Worm (Caenorhabditis elegans) whole organism, L4 larva: ENCODE results near the gene srm-6.
A peak's percentile ranks its signal among the peaks of the same experiment; 100 is the strongest.

Source experiments
- D1046.2 ChIP-seq: fragments of 200-800 bp; sonication (Bioruptor generic); IDR thresholded peaks from 2 replicates; pipeline ENCODE4 v1.3.6; 2022; ENCODE audit warnings: missing genetic modification characterization, missing compliant biosample characterization
- F49E8.2 ChIP-seq: sonication (generic microtip); optimal IDR thresholded peaks from 2 replicates; lab custom pipeline; 2016; ENCODE audit warnings: missing compliant biosample characterization, mild to moderate bottlenecking, missing genetic modification characterization, borderline replicate concordance
- T20F7.1 ChIP-seq: fragments of 200-800 bp; sonication (Bioruptor generic); optimal IDR thresholded peaks from 2 replicates; lab custom pipeline; 2018; ENCODE audit warnings: mild to moderate bottlenecking, missing genetic modification characterization, missing compliant biosample characterization
- ZK337.2 ChIP-seq: fragments of 200-800 bp; sonication (Bioruptor generic); IDR thresholded peaks from 2 replicates; pipeline ENCODE4 v1.3.6; 2022; ENCODE audit warnings: missing genetic modification reagents, missing genetic modification characterization, missing compliant biosample characterization
- aha-1 ChIP-seq: fragments of 150-350 bp; peaks from one replicate; lab custom pipeline; 2014; ENCODE audit warnings: missing biosample characterization, missing genetic modification characterization
- aly-2 ChIP-seq: sonication (generic microtip); optimal IDR thresholded peaks from 2 replicates; lab custom pipeline; 2018; ENCODE audit warnings: missing biosample characterization, missing genetic modification characterization
- ama-1 ChIP-seq: fragments of 150-350 bp; optimal IDR thresholded peaks from 2 replicates; lab custom pipeline; 2014; ENCODE audit warnings: inconsistent platforms, mixed read lengths
- ceh-20 ChIP-seq: fragments of 200-800 bp; sonication (Bioruptor generic); IDR thresholded peaks from 2 replicates; pipeline ENCODE4 v1.3.6; 2022; ENCODE audit warnings: missing genetic modification reagents, missing genetic modification characterization, missing compliant biosample characterization
- ceh-28 ChIP-seq: fragments of 150-350 bp; optimal IDR thresholded peaks from 2 replicates; lab custom pipeline; 2014; ENCODE audit warnings: missing biosample characterization, missing genetic modification reagents, missing genetic modification characterization
- daf-16 ChIP-seq, 3 experiments: sonication (generic microtip); optimal IDR thresholded peaks; 2 replicates each; lab custom pipeline; 2016 to 2017; ENCODE audit warnings: missing genetic modification characterization in 3 of 3, missing genetic modification reagents in 3 of 3, mild to moderate bottlenecking in 2 of 3, missing compliant biosample characterization in 2 of 3, missing biosample characterization in 1 of 3, moderate library complexity in 1 of 3
- dmd-8 ChIP-seq: fragments of 200-800 bp; sonication (Bioruptor generic); IDR thresholded peaks from 2 replicates; pipeline ENCODE4 v1.3.6; 2022; ENCODE audit warnings: missing genetic modification characterization, missing compliant biosample characterization
- dmd-9 ChIP-seq: fragments of 200-800 bp; sonication (Bioruptor generic); IDR thresholded peaks from 2 replicates; pipeline ENCODE4 v1.3.6; 2022; ENCODE audit warnings: missing genetic modification reagents, missing genetic modification characterization, missing compliant biosample characterization
- duxl-1 ChIP-seq: sonication (generic microtip); optimal IDR thresholded peaks from 2 replicates; lab custom pipeline; 2016; ENCODE audit warnings: mild to moderate bottlenecking, missing genetic modification characterization, moderate library complexity, missing compliant biosample characterization; ENCODE audit not compliant: poor library complexity
- dve-1 ChIP-seq: sonication (generic microtip); optimal IDR thresholded peaks from 2 replicates; lab custom pipeline; 2017; ENCODE audit warnings: antibody characterized with exemption, mild to moderate bottlenecking, missing genetic modification characterization, missing compliant biosample characterization; ENCODE audit not compliant: insufficient read depth
- gei-8 ChIP-seq: fragments of 200-800 bp; sonication (Bioruptor generic); optimal IDR thresholded peaks from 2 replicates; lab custom pipeline; 2018; ENCODE audit warnings: mild to moderate bottlenecking, missing genetic modification characterization, missing compliant biosample characterization
- hlh-30 ChIP-seq: sonication (generic microtip); optimal IDR thresholded peaks from 2 replicates; lab custom pipeline; 2017; ENCODE audit warnings: antibody characterized with exemption, mild to moderate bottlenecking, missing genetic modification characterization, missing compliant biosample characterization; ENCODE audit not compliant: insufficient read depth
- jun-1 ChIP-seq: fragments of 150-350 bp; optimal IDR thresholded peaks from 2 replicates; lab custom pipeline; 2014; ENCODE audit warnings: missing biosample characterization, missing genetic modification reagents, missing genetic modification characterization
- lsy-2 ChIP-seq, 2 experiments: fragments of 150-350 bp in 1 of 2; sonication (generic microtip) in 1 of 2; optimal IDR thresholded peaks; 2 replicates each; lab custom pipeline; 2014 to 2017; ENCODE audit warnings: missing biosample characterization in 2 of 2, missing genetic modification characterization in 2 of 2
- madf-5 ChIP-seq, 2 experiments: fragments of 200-800 bp; sonication (Bioruptor generic); IDR thresholded peaks; 2 replicates each; pipeline ENCODE4 v1.3.6; 2022; ENCODE audit warnings: missing compliant biosample characterization in 2 of 2, missing genetic modification characterization in 2 of 2
- madf-9 ChIP-seq: fragments of 200-800 bp; sonication (Bioruptor generic); conservative IDR thresholded peaks from 2 replicates; pipeline ENCODE4 v1.3.6; 2022; ENCODE audit warnings: missing genetic modification reagents, missing genetic modification characterization, missing compliant biosample characterization
- mdt-29 ChIP-seq: fragments of 200-800 bp; sonication (Bioruptor generic); IDR thresholded peaks from 2 replicates; pipeline ENCODE4 v1.3.6; 2022; ENCODE audit warnings: missing genetic modification reagents, missing genetic modification characterization, missing compliant biosample characterization
- mep-1 ChIP-seq: fragments of 150-350 bp; sonication (generic microtip); optimal IDR thresholded peaks from 3 replicates; lab custom pipeline; 2014; ENCODE audit warnings: missing biosample characterization, missing genetic modification characterization
- mxl-3 ChIP-seq: fragments of 200-800 bp; sonication (Bioruptor generic); optimal IDR thresholded peaks from 2 replicates; lab custom pipeline; 2018; ENCODE audit warnings: mild to moderate bottlenecking, missing genetic modification characterization, missing compliant biosample characterization
- nhr-10 ChIP-seq: fragments of 150-350 bp; optimal IDR thresholded peaks from 2 replicates; lab custom pipeline; 2014; ENCODE audit warnings: missing biosample characterization, missing genetic modification characterization
- nhr-102 ChIP-seq: sonication (generic microtip); optimal IDR thresholded peaks from 2 replicates; lab custom pipeline; 2016; ENCODE audit warnings: mild to moderate bottlenecking, missing genetic modification characterization, moderate library complexity, missing compliant biosample characterization
- nhr-111 ChIP-seq: fragments of 200-800 bp; sonication (Bioruptor generic); optimal IDR thresholded peaks from 2 replicates; lab custom pipeline; 2018; ENCODE audit warnings: mild to moderate bottlenecking, missing genetic modification characterization, missing compliant biosample characterization
- nhr-41 ChIP-seq: fragments of 200-800 bp; sonication (Bioruptor generic); IDR thresholded peaks from 2 replicates; pipeline ENCODE4 v1.3.6; 2022; ENCODE audit warnings: missing genetic modification reagents, missing genetic modification characterization, missing compliant biosample characterization
- rbr-2 ChIP-seq: sonication (generic microtip); optimal IDR thresholded peaks from 2 replicates; lab custom pipeline; 2016; ENCODE audit warnings: missing genotype, missing genetic modification characterization, missing compliant biosample characterization
- saeg-2 ChIP-seq: fragments of 200-800 bp; sonication (Bioruptor generic); IDR thresholded peaks from 2 replicates; pipeline ENCODE4 v1.3.6; 2022; ENCODE audit warnings: missing genetic modification reagents, missing genetic modification characterization, missing compliant biosample characterization
- sdz-12 ChIP-seq: fragments of 200-800 bp; sonication (Bioruptor generic); optimal IDR thresholded peaks from 2 replicates; lab custom pipeline; 2018; ENCODE audit warnings: mild to moderate bottlenecking, missing genetic modification characterization, missing compliant biosample characterization
- set-16 ChIP-seq: fragments of 200-800 bp; sonication (Bioruptor generic); IDR thresholded peaks from 2 replicates; pipeline ENCODE4 v1.3.6; 2022; ENCODE audit warnings: missing genetic modification reagents, missing genetic modification characterization, missing compliant biosample characterization
- unc-62 ChIP-seq, 3 experiments: fragments of 150-350 bp in 1 of 3; sonication (generic microtip); optimal IDR thresholded peaks in 2 of 3; peaks in 1 of 3; 1 replicate in 1 of 3; 2 replicates in 2 of 3; lab custom pipeline; 2014 to 2017; ENCODE audit warnings: missing biosample characterization in 3 of 3, missing genetic modification characterization in 3 of 3, missing genetic modification reagents in 3 of 3, missing genotype in 1 of 3
- vab-7 ChIP-seq: fragments of 200-800 bp; sonication (Bioruptor generic); IDR thresholded peaks from 2 replicates; pipeline ENCODE4 v1.3.6; 2022; ENCODE audit warnings: missing genetic modification reagents, missing genetic modification characterization, missing compliant biosample characterization
- zag-1 ChIP-seq: fragments of 150-350 bp; optimal IDR thresholded peaks from 2 replicates; lab custom pipeline; 2014; ENCODE audit warnings: missing biosample characterization, missing genetic modification characterization
- zfp-2 ChIP-seq: sonication (generic microtip); optimal IDR thresholded peaks from 2 replicates; lab custom pipeline; 2016; ENCODE audit warnings: mild to moderate bottlenecking, missing genetic modification characterization, missing compliant biosample characterization
- zip-2 ChIP-seq: fragments of 150-350 bp; optimal IDR thresholded peaks from 2 replicates; lab custom pipeline; 2014; ENCODE audit warnings: missing biosample characterization, missing genetic modification characterization

The srm-6 gene

ce11 chrV:14293667-14294194 lies 43.0 kb upstream of the srm-6 start, which contains the start of gene F14D7.2:
Gene F14D7.2, minus strand, starts transcription at chrV:14293717.
- TF ChIP-seq duxl-1 (no peak), aha-1 (tag; lab: Kevin White, UChicago) (peak; percentile 4)

- no peak for TF ChIP-seq madf-9 (GFP tag; lab: Robert Waterston, UW)
- TF ChIP-seq zag-1 (tag; lab: Kevin White, UChicago), result no peak
- no peak for TF ChIP-seq T20F7.1 (GFP tag; lab: Kevin White, UChicago)
- no peak for TF ChIP-seq gei-8 (GFP tag; lab: Kevin White, UChicago)
- TF ChIP-seq rbr-2 (tag; lab: Kevin White, UChicago), result no peak
- no peak for TF ChIP-seq daf-16 (GFP tag; optimal IDR thresholded peaks at IDR 0.05; lab: Kevin White, UChicago)
- TF ChIP-seq daf-16 (tag; optimal IDR thresholded peaks at IDR 0.05; lab: Kevin White, UChicago), result no peak
- no peak for TF ChIP-seq F49E8.2
Measured at ce11 chrV:14294396-14294795, 42.4 kb upstream of the srm-6 start, which contains the start of gene F14D7.9. Gene F14D7.9, plus strand, starts transcription at chrV:14294696.

- TF ChIP-seq nhr-10 (tag; lab: Kevin White, UChicago) (no peak), ZK337.2 (no peak), madf-5 (GFP tag; IDR thresholded peaks at IDR 0.05; lab: Robert Waterston, UW) (no peak), nhr-102 (no peak), hlh-30 (no peak), mdt-29 (GFP tag; lab: Robert Waterston, UW) (no peak), unc-62 (GFP tag; optimal IDR thresholded peaks at IDR 0.05 in 1 of 2; lab: Kevin White, UChicago) (no peak), unc-62 (tag; optimal IDR thresholded peaks at IDR 0.05; lab: Kevin White, UChicago) (no peak), jun-1 (tag; lab: Kevin White, UChicago) (no peak), D1046.2 (GFP tag; lab: Robert Waterston, UW) (no peak), ceh-28 (no peak), ama-1 (lab: Kevin White, UChicago) (no peak), saeg-2 (GFP tag; lab: Robert Waterston, UW) (no peak), dve-1 (tag; lab: Kevin White, UChicago) (no peak), nhr-41 (GFP tag; lab: Robert Waterston, UW) (no peak), set-16 (GFP tag; lab: Robert Waterston, UW) (no peak), mep-1 (no peak), mxl-3 (GFP tag; lab: Kevin White, UChicago) (no peak)
- TF ChIP-seq, all 104 proteins: peak for 0
Measured at ce11 chrV:14296499-14296898, 40.3 kb upstream of the srm-6 start, which contains the start of gene F14D7.3. Gene F14D7.3, plus strand, starts transcription at chrV:14296799.

- TF ChIP-seq dve-1 (tag; lab: Kevin White, UChicago), result no peak
- no peak for TF ChIP-seq vab-7 (GFP tag; lab: Robert Waterston, UW)
- TF ChIP-seq lsy-2 (tag; optimal IDR thresholded peaks at IDR 0.05; lab: Kevin White, UChicago), result no peak
- no peak for TF ChIP-seq zip-2 (tag; lab: Kevin White, UChicago)
- no peak for TF ChIP-seq aly-2 (tag; lab: Kevin White, UChicago)
- TF ChIP-seq dmd-8 (GFP tag; lab: Robert Waterston, UW), result no peak
- TF ChIP-seq dmd-9 (GFP tag; lab: Robert Waterston, UW), result no peak
- no peak for TF ChIP-seq ceh-20 (GFP tag; lab: Robert Waterston, UW)
- TF ChIP-seq ZK337.2, result no peak
- no peak for TF ChIP-seq zfp-2
- no peak for TF ChIP-seq nhr-111
- no peak for TF ChIP-seq sdz-12 (GFP tag; lab: Kevin White, UChicago)
Measured at ce11 chrV:14299569-14300064, 37.1 kb upstream of the srm-6 start, which contains the start of the genes spig-3 and F14D7.12. Gene spig-3, minus strand, starts transcription at chrV:14299669. Gene F14D7.12, plus strand, starts transcription at chrV:14300014.
